Fruit fly (Drosophila melanogaster) whole organism, embryonic: ENCODE data around the gene CG46439.

Experiments
- ATbp ChIP-seq: fragments of 200-800 bp; sonication (Bioruptor generic); optimal IDR thresholded peaks from 2 replicates; lab custom pipeline; 2017; ENCODE audit warnings: missing biosample characterization, mild to moderate bottlenecking, missing genetic modification characterization, missing genetic modification reagents
- BEAF-32 ChIP-seq: fragments of 200-800 bp; sonication (Bioruptor generic); optimal IDR thresholded peaks from 3 replicates; lab custom pipeline; 2017; ENCODE audit warnings: missing biosample characterization, missing genetic modification characterization, mild to moderate bottlenecking, moderate library complexity, missing genetic modification reagents
- CG10209 ChIP-seq: fragments of 200-800 bp; sonication (Bioruptor generic); optimal IDR thresholded peaks from 3 replicates; lab custom pipeline; 2017; ENCODE audit warnings: missing biosample characterization, mild to moderate bottlenecking, missing genetic modification characterization, missing genetic modification reagents
- CG1024 ChIP-seq: fragments of 200-800 bp; sonication (Bioruptor generic); IDR thresholded peaks from 2 replicates; pipeline ENCODE4 v1.3.6; 2022; ENCODE audit warnings: missing biosample characterization, missing genetic modification characterization
- CG10462 ChIP-seq: fragments of 200-800 bp; sonication (Bioruptor generic); optimal IDR thresholded peaks from 2 replicates; lab custom pipeline; 2016; ENCODE audit warnings: missing biosample characterization, missing genetic modification characterization
- CG11696 ChIP-seq: fragments of 200-800 bp; sonication (Bioruptor generic); IDR thresholded peaks from 2 replicates; pipeline ENCODE4 v1.3.6; 2022; ENCODE audit warnings: missing biosample characterization, missing genetic modification characterization
- CG12659 ChIP-seq: fragments of 200-800 bp; sonication (Bioruptor generic); optimal IDR thresholded peaks from 3 replicates; lab custom pipeline; 2017; ENCODE audit warnings: mild to moderate bottlenecking, missing biosample characterization, missing genetic modification reagents, missing genetic modification characterization
- CG13123 ChIP-seq: fragments of 200-800 bp; sonication (Bioruptor generic); optimal IDR thresholded peaks from 2 replicates; lab custom pipeline; 2016; ENCODE audit warnings: missing biosample characterization, missing genetic modification characterization
- CG14667 ChIP-seq: fragments of 200-800 bp; sonication (Bioruptor generic); IDR thresholded peaks from 2 replicates; pipeline ENCODE4 v1.3.6; 2022; ENCODE audit warnings: missing biosample characterization, missing genetic modification characterization
- CG14965 ChIP-seq: fragments of 200-800 bp; sonication (Bioruptor generic); optimal IDR thresholded peaks from 2 replicates; lab custom pipeline; 2016; ENCODE audit warnings: missing biosample characterization, missing genetic modification characterization, borderline replicate concordance
- CG16813 ChIP-seq: fragments of 200-800 bp; sonication (Bioruptor generic); IDR thresholded peaks from 3 replicates; pipeline ENCODE4 v1.3.6; 2022; ENCODE audit warnings: missing biosample characterization, missing genetic modification characterization; ENCODE audit not compliant: partially characterized antibody
- CG16815 ChIP-seq: fragments of 200-800 bp; sonication (Bioruptor generic); optimal IDR thresholded peaks from 3 replicates; lab custom pipeline; 2017; ENCODE audit warnings: missing biosample characterization, mild to moderate bottlenecking, missing genetic modification characterization
- CG17568 ChIP-seq: fragments of 200-800 bp; sonication (Bioruptor generic); optimal IDR thresholded peaks from 2 replicates; lab custom pipeline; 2018; ENCODE audit warnings: missing biosample characterization, mild to moderate bottlenecking, missing genetic modification characterization, moderate library complexity
- CG1792 ChIP-seq: fragments of 200-800 bp; sonication (Bioruptor generic); optimal IDR thresholded peaks from 2 replicates; lab custom pipeline; 2016; ENCODE audit warnings: missing biosample characterization, missing genetic modification characterization
- CG18764 ChIP-seq: fragments of 200-800 bp; sonication (Bioruptor generic); optimal IDR thresholded peaks from 3 replicates; lab custom pipeline; 2016; ENCODE audit warnings: missing biosample characterization, missing genetic modification characterization
- CG30403 ChIP-seq: fragments of 200-800 bp; sonication (Bioruptor generic); optimal IDR thresholded peaks from 3 replicates; lab custom pipeline; 2016; ENCODE audit warnings: missing biosample characterization, missing genetic modification characterization
- CG3163 ChIP-seq: fragments of 200-800 bp; sonication (Bioruptor generic); optimal IDR thresholded peaks from 3 replicates; lab custom pipeline; 2016; ENCODE audit warnings: missing biosample characterization, missing genetic modification characterization
- CG6254 ChIP-seq: fragments of 200-800 bp; sonication (Bioruptor generic); optimal IDR thresholded peaks from 3 replicates; lab custom pipeline; 2017; ENCODE audit warnings: mild to moderate bottlenecking, missing biosample characterization, missing genetic modification reagents, missing genetic modification characterization
- CG9727 ChIP-seq: fragments of 200-800 bp; sonication (Bioruptor generic); optimal IDR thresholded peaks from 3 replicates; lab custom pipeline; 2017; ENCODE audit warnings: missing biosample characterization, mild to moderate bottlenecking, missing genetic modification characterization
- D ChIP-seq, 2 experiments: fragments of 200-800 bp in 1 of 2; fragments of >200 bp in 1 of 2; sonication (Bioruptor generic) in 1 of 2; optimal IDR thresholded peaks; 2 replicates in 1 of 2; 3 replicates in 1 of 2; lab custom pipeline; 2017; ENCODE audit warnings: mild to moderate bottlenecking in 1 of 2, missing biosample characterization in 1 of 2, missing genetic modification characterization in 1 of 2, missing genetic modification reagents in 1 of 2
- Dp ChIP-seq: fragments of 200-800 bp; sonication (Bioruptor generic); optimal IDR thresholded peaks from 2 replicates; lab custom pipeline; 2018; ENCODE audit warnings: missing biosample characterization, mild to moderate bottlenecking, missing genetic modification characterization, moderate library complexity
- E2f2 ChIP-seq: fragments of 200-800 bp; sonication (Bioruptor generic); IDR thresholded peaks from 2 replicates; pipeline ENCODE4 v1.3.6; 2022; ENCODE audit warnings: missing biosample characterization, missing genetic modification characterization
- Eip74EF ChIP-seq, 2 experiments: fragments of 200-800 bp in 1 of 2; fragments of >200 bp in 1 of 2; sonication (Bioruptor generic) in 1 of 2; optimal IDR thresholded peaks; 2 replicates each; lab custom pipeline; 2017 to 2019; ENCODE audit warnings: missing biosample characterization in 2 of 2, missing genetic modification characterization in 2 of 2, mild to moderate bottlenecking in 1 of 2, moderate library complexity in 1 of 2
- H2.0 ChIP-seq: fragments of 200-800 bp; sonication (Bioruptor generic); IDR thresholded peaks from 2 replicates; pipeline ENCODE4 v1.3.6; 2022; ENCODE audit warnings: missing biosample characterization, missing genetic modification characterization
- HLH4C ChIP-seq: fragments of 200-800 bp; sonication (Bioruptor generic); IDR thresholded peaks from 3 replicates; pipeline ENCODE4 v1.3.6; 2022; ENCODE audit warnings: missing biosample characterization, missing genetic modification characterization; ENCODE audit not compliant: partially characterized antibody
- Hand ChIP-seq: fragments of 200-800 bp; sonication (Bioruptor generic); optimal IDR thresholded peaks from 2 replicates; lab custom pipeline; 2017; ENCODE audit warnings: mild to moderate bottlenecking, missing biosample characterization, missing genetic modification reagents, missing genetic modification characterization
- Hsf ChIP-seq: fragments of 200-800 bp; sonication (Bioruptor generic); optimal IDR thresholded peaks from 3 replicates; lab custom pipeline; 2016; ENCODE audit warnings: missing biosample characterization, missing genetic modification characterization
- Ravus ChIP-seq: fragments of 200-800 bp; sonication (Bioruptor generic); IDR thresholded peaks from 2 replicates; pipeline ENCODE4 v1.3.6; 2022; ENCODE audit warnings: missing biosample characterization, missing genetic modification characterization
- Sox100B ChIP-seq: fragments of 200-800 bp; sonication (Bioruptor generic); optimal IDR thresholded peaks from 3 replicates; lab custom pipeline; 2018; ENCODE audit warnings: missing biosample characterization, mild to moderate bottlenecking, missing genetic modification characterization
- az2 ChIP-seq: fragments of 200-800 bp; sonication (Bioruptor generic); optimal IDR thresholded peaks from 3 replicates; lab custom pipeline; 2016; ENCODE audit warnings: missing biosample characterization, missing genetic modification characterization
- bab2 ChIP-seq: fragments of 200-800 bp; sonication (Bioruptor generic); optimal IDR thresholded peaks from 2 replicates; lab custom pipeline; 2016; ENCODE audit warnings: missing biosample characterization, missing genetic modification characterization
- crc ChIP-seq: fragments of 200-800 bp; sonication (Bioruptor generic); optimal IDR thresholded peaks from 2 replicates; lab custom pipeline; 2016; ENCODE audit warnings: missing biosample characterization, missing genetic modification characterization
- cwo ChIP-seq: fragments of 200-800 bp; sonication (Bioruptor generic); optimal IDR thresholded peaks from 3 replicates; lab custom pipeline; 2017; ENCODE audit warnings: missing biosample characterization, missing genetic modification characterization, mild to moderate bottlenecking, moderate library complexity, missing genetic modification reagents
- da ChIP-seq: fragments of 200-800 bp; sonication (Bioruptor generic); optimal IDR thresholded peaks from 2 replicates; lab custom pipeline; 2016; ENCODE audit warnings: missing biosample characterization, missing genetic modification characterization
- dimm ChIP-seq: fragments of 200-800 bp; sonication (Bioruptor generic); IDR thresholded peaks from 2 replicates; pipeline ENCODE4 v1.3.6; 2022; ENCODE audit warnings: missing biosample characterization, missing genetic modification characterization
- hkb ChIP-seq, 2 experiments: fragments of 200-800 bp in 1 of 2; fragments of >200 bp in 1 of 2; sonication (Bioruptor generic) in 1 of 2; IDR thresholded peaks in 1 of 2; optimal IDR thresholded peaks in 1 of 2; 2 replicates each; pipeline versions ENCODE4 v1.3.6 to Lab custom; 2017 to 2022; ENCODE audit warnings: missing biosample characterization in 1 of 2, missing genetic modification characterization in 1 of 2
- insv ChIP-seq, 2 experiments: fragments of 200-800 bp; sonication (Bioruptor generic); optimal IDR thresholded peaks; 3 replicates each; lab custom pipeline; 2016 to 2018; ENCODE audit warnings: missing biosample characterization in 2 of 2, missing genetic modification characterization in 2 of 2
- lab ChIP-seq: fragments of 200-800 bp; sonication (Bioruptor generic); optimal IDR thresholded peaks from 3 replicates; lab custom pipeline; 2017; ENCODE audit warnings: missing biosample characterization, missing genetic modification characterization, mild to moderate bottlenecking, moderate library complexity, missing genetic modification reagents
- org-1 ChIP-seq: fragments of 200-800 bp; sonication (Bioruptor generic); optimal IDR thresholded peaks from 2 replicates; lab custom pipeline; 2017; ENCODE audit warnings: missing biosample characterization, missing genetic modification characterization
- prd ChIP-seq, 3 experiments: fragments of >200 bp in 2 of 3; fragments of 200-800 bp in 1 of 3; sonication (Bioruptor generic) in 1 of 3; optimal IDR thresholded peaks in 2 of 3; IDR thresholded peaks in 1 of 3; 2 replicates in 2 of 3; 3 replicates in 1 of 3; pipeline versions ENCODE4 v1.3.6 to Lab custom; 2017 to 2022; ENCODE audit warnings: missing biosample characterization in 1 of 3, missing genetic modification characterization in 1 of 3
- pzg ChIP-seq: fragments of 200-800 bp; sonication (Bioruptor generic); optimal IDR thresholded peaks from 3 replicates; lab custom pipeline; 2018; ENCODE audit warnings: missing biosample characterization, mild to moderate bottlenecking, missing genetic modification characterization, moderate library complexity
- rib ChIP-seq: fragments of 200-800 bp; sonication (Bioruptor generic); IDR thresholded peaks from 2 replicates; pipeline ENCODE4 v1.3.6; 2022; ENCODE audit warnings: missing biosample characterization, missing genetic modification characterization
- run ChIP-seq: fragments of 200-800 bp; sonication (Bioruptor generic); optimal IDR thresholded peaks from 3 replicates; lab custom pipeline; 2018; ENCODE audit warnings: missing biosample characterization, mild to moderate bottlenecking, missing genetic modification characterization
- sc ChIP-seq, 3 experiments: fragments of >200 bp in 2 of 3; fragments of 200-800 bp in 1 of 3; sonication (Bioruptor generic) in 1 of 3; optimal IDR thresholded peaks; 2 replicates in 2 of 3; 3 replicates in 1 of 3; lab custom pipeline; 2017; ENCODE audit warnings: mild to moderate bottlenecking in 1 of 3, missing biosample characterization in 1 of 3, missing genetic modification characterization in 1 of 3, missing genetic modification reagents in 1 of 3
- trem ChIP-seq: fragments of 200-800 bp; optimal IDR thresholded peaks from 3 replicates; lab custom pipeline; 2019; ENCODE audit warnings: missing biosample characterization, mild to moderate bottlenecking, missing genetic modification characterization, moderate library complexity
- vvl ChIP-seq: fragments of 200-800 bp; sonication (Bioruptor generic); IDR thresholded peaks from 2 replicates; pipeline ENCODE4 v1.3.6; 2022; ENCODE audit warnings: missing biosample characterization, missing genetic modification characterization
- zen ChIP-seq: fragments of 200-800 bp; sonication (Bioruptor generic); optimal IDR thresholded peaks from 3 replicates; lab custom pipeline; 2018; ENCODE audit warnings: missing biosample characterization, mild to moderate bottlenecking, missing genetic modification characterization, moderate library complexity

CG46439 gene

dm6 chr3L:11064689-11065088 is 31.4 kb downstream of the CG46439 start, which contains the start of the genes CG32075, CG45101 and SuUR (continued):
- TF ChIP-seq sc (optimal IDR thresholded peaks at IDR 0.05; lab: Kevin White, UChicago) (no peak), sc (GFP tag; optimal IDR thresholded peaks at IDR 0.05; lab: Kevin White, UChicago) (peak; percentile 63), CG13123 (GFP tag; lab: Kevin White, UChicago) (peak; percentile 82), D (optimal IDR thresholded peaks at IDR 0.05; lab: Kevin White, UChicago) (no peak), D (GFP tag; optimal IDR thresholded peaks at IDR 0.05; lab: Kevin White, UChicago) (peak; percentile 26), CG1024 (peak; percentile 79), HLH4C (GFP tag; lab: Robert Waterston, UW) (no peak), CG10209 (peak; percentile 85), dimm (GFP tag; lab: Robert Waterston, UW) (0 out of 2 replicates have a peak, but pooled peaks have one; percentile 7), Hsf (peak; percentile 94), CG9727 (GFP tag; lab: Kevin White, UChicago) (peak; percentile 85), CG12659 (GFP tag; lab: Kevin White, UChicago) (peak; percentile 94), CG16813 (GFP tag; lab: Robert Waterston, UW) (no peak), E2f2 (GFP tag; lab: Robert Waterston, UW) (peak; percentile 78), org-1 (GFP tag; lab: Kevin White, UChicago) (peak; percentile 69), trem (tag; lab: Kevin White, UChicago) (peak; percentile 79), H2.0 (peak; percentile 90), CG30403 (GFP tag; lab: Kevin White, UChicago) (peak; percentile 94), ATbp (GFP tag; lab: Kevin White, UChicago) (peak; percentile 60), CG14965 (GFP tag; lab: Kevin White, UChicago) (no peak), Ravus (GFP tag; lab: Robert Waterston, UW) (peak; percentile 58), CG10462 (peak; percentile 76), insv (GFP tag; optimal IDR thresholded peaks at IDR 0.05; lab: Kevin White, UChicago) (peak in 1 of 2 experiments; percentile 69), vvl (GFP tag; lab: Robert Waterston, UW) (peak; percentile 91), CG1792 (GFP tag; lab: Kevin White, UChicago) (peak; percentile 69), da (GFP tag; lab: Kevin White, UChicago) (peak; percentile 73), CG6254 (peak; percentile 54), bab2 (GFP tag; lab: Kevin White, UChicago) (peak; percentile 92), az2 (GFP tag; lab: Kevin White, UChicago) (peak; percentile 87), rib (GFP tag; lab: Robert Waterston, UW) (peak; percentile 74), run (tag; lab: Kevin White, UChicago) (peak; percentile 80), CG18764 (peak; percentile 83), BEAF-32 (GFP tag; lab: Kevin White, UChicago) (peak; percentile 39), Dp (GFP tag; lab: Kevin White, UChicago) (peak; percentile 63), lab (peak; percentile 81), CG3163 (peak; percentile 71), Sox100B (GFP tag; lab: Kevin White, UChicago) (peak; percentile 77), CG11696 (GFP tag; lab: Robert Waterston, UW) (peak; percentile 41; the same call in 1 of the 2 replicates), CG17568 (GFP tag; lab: Kevin White, UChicago) (no peak), Hand (GFP tag; lab: Kevin White, UChicago) (no peak), CG14667 (peak; percentile 81), prd (optimal IDR thresholded peaks at IDR 0.05; lab: Kevin White, UChicago) (no peak), prd (GFP tag; IDR thresholded peaks at IDR 0.05; lab: Robert Waterston, UW) (peak; percentile 95), Eip74EF (GFP tag; optimal IDR thresholded peaks at IDR 0.05; lab: Kevin White, UChicago) (peak in 1 of 2 experiments; percentile 35), zen (tag; lab: Kevin White, UChicago) (peak; percentile 83), hkb (optimal IDR thresholded peaks at IDR 0.05; lab: Kevin White, UChicago) (peak; percentile 71), hkb (GFP tag; IDR thresholded peaks at IDR 0.05; lab: Robert Waterston, UW) (peak; percentile 86), pzg (GFP tag; lab: Kevin White, UChicago) (peak; percentile 75), CG16815 (GFP tag; lab: Kevin White, UChicago) (peak; percentile 80), cwo (peak; percentile 64), crc (GFP tag; lab: Kevin White, UChicago) (peak; percentile 73)
